Fruit fly (Drosophila melanogaster) whole organism, embryonic: ENCODE measurements around the gene Tep4.

ENCODE experiments used
- Adf1 ChIP-seq: fragments of 200-800 bp; sonication (Bioruptor generic); IDR thresholded peaks from 2 replicates; pipeline ENCODE4 v1.3.6; 2022; ENCODE audit warnings: missing biosample characterization, missing genetic modification characterization
- B-H2 ChIP-seq: fragments of 200-800 bp; sonication (Bioruptor generic); optimal IDR thresholded peaks from 2 replicates; lab custom pipeline; 2018; ENCODE audit warnings: missing biosample characterization, mild to moderate bottlenecking, missing genetic modification characterization
- CG10147 ChIP-seq: fragments of 200-800 bp; sonication (Bioruptor generic); optimal IDR thresholded peaks from 2 replicates; lab custom pipeline; 2019; ENCODE audit warnings: missing biosample characterization, mild to moderate bottlenecking, missing genetic modification characterization, moderate library complexity
- CG10366 ChIP-seq: fragments of 200-800 bp; sonication (Bioruptor generic); IDR thresholded peaks from 2 replicates; pipeline ENCODE4 v1.3.6; 2022; ENCODE audit warnings: missing biosample characterization, missing genetic modification characterization
- CG10979 ChIP-seq: fragments of 200-800 bp; sonication (Bioruptor generic); optimal IDR thresholded peaks from 2 replicates; lab custom pipeline; 2018; ENCODE audit warnings: missing biosample characterization, mild to moderate bottlenecking, missing genetic modification characterization, moderate library complexity
- CG11085 ChIP-seq: fragments of 200-800 bp; sonication (Bioruptor generic); IDR thresholded peaks from 2 replicates; pipeline ENCODE4 v1.3.6; 2022; ENCODE audit warnings: missing biosample characterization, missing genetic modification characterization
- CG12659 ChIP-seq: fragments of 200-800 bp; sonication (Bioruptor generic); optimal IDR thresholded peaks from 3 replicates; lab custom pipeline; 2017; ENCODE audit warnings: mild to moderate bottlenecking, missing biosample characterization, missing genetic modification reagents, missing genetic modification characterization
- CG15269 ChIP-seq: fragments of 200-800 bp; sonication (Bioruptor generic); optimal IDR thresholded peaks from 2 replicates; lab custom pipeline; 2018; ENCODE audit warnings: missing biosample characterization, mild to moderate bottlenecking, missing genetic modification characterization, moderate library complexity
- CG17359 ChIP-seq: fragments of 200-800 bp; sonication (Bioruptor generic); optimal IDR thresholded peaks from 3 replicates; lab custom pipeline; 2018; ENCODE audit warnings: missing biosample characterization, mild to moderate bottlenecking, missing genetic modification characterization, moderate library complexity
- CG17385 ChIP-seq: fragments of 200-800 bp; sonication (Bioruptor generic); optimal IDR thresholded peaks from 3 replicates; lab custom pipeline; 2018; ENCODE audit warnings: missing biosample characterization, mild to moderate bottlenecking, missing genetic modification characterization
- CG18011 ChIP-seq: fragments of 200-800 bp; sonication (Bioruptor generic); optimal IDR thresholded peaks from 2 replicates; lab custom pipeline; 2017; ENCODE audit warnings: missing biosample characterization, missing genetic modification characterization, mild to moderate bottlenecking, moderate library complexity, missing genotype
- CG2889 ChIP-seq: fragments of 200-800 bp; sonication (Bioruptor generic); IDR thresholded peaks from 3 replicates; pipeline ENCODE4 v1.3.6; 2022; ENCODE audit warnings: missing biosample characterization, missing genetic modification characterization
- CG32767 ChIP-seq: fragments of 200-800 bp; sonication (Bioruptor generic); IDR thresholded peaks from 2 replicates; pipeline ENCODE4 v1.3.6; 2022; ENCODE audit warnings: missing biosample characterization, missing genetic modification characterization
- CG42726 ChIP-seq: fragments of 200-800 bp; sonication (Bioruptor generic); IDR thresholded peaks from 2 replicates; pipeline ENCODE4 v1.3.6; 2022; ENCODE audit warnings: missing biosample characterization, missing genetic modification characterization; ENCODE audit not compliant: partially characterized antibody
- CG8765 ChIP-seq: fragments of 200-800 bp; sonication (Bioruptor generic); IDR thresholded peaks from 2 replicates; pipeline ENCODE4 v1.3.6; 2022; ENCODE audit warnings: missing biosample characterization, missing genetic modification characterization
- CHES-1-like ChIP-seq: fragments of 200-800 bp; sonication (Bioruptor generic); optimal IDR thresholded peaks from 2 replicates; lab custom pipeline; 2016; ENCODE audit warnings: missing biosample characterization, missing genetic modification characterization
- Camta ChIP-seq: fragments of 200-800 bp; sonication (Bioruptor generic); optimal IDR thresholded peaks from 2 replicates; lab custom pipeline; 2016; ENCODE audit warnings: missing biosample characterization, missing genetic modification characterization
- CkIIα-i1 ChIP-seq: fragments of 200-800 bp; sonication (Bioruptor generic); IDR thresholded peaks from 2 replicates; pipeline ENCODE4 v1.3.6; 2022; ENCODE audit warnings: missing biosample characterization, missing genetic modification characterization
- Dbx ChIP-seq: fragments of 200-800 bp; sonication (Bioruptor generic); IDR thresholded peaks from 3 replicates; pipeline ENCODE4 v1.3.6; 2022; ENCODE audit warnings: missing biosample characterization, missing genetic modification characterization
- HLHmδ ChIP-seq: fragments of 200-800 bp; sonication (Bioruptor generic); optimal IDR thresholded peaks from 2 replicates; lab custom pipeline; 2018; ENCODE audit warnings: missing biosample characterization, mild to moderate bottlenecking, missing genetic modification characterization, moderate library complexity
- Hand ChIP-seq: fragments of 200-800 bp; sonication (Bioruptor generic); optimal IDR thresholded peaks from 2 replicates; lab custom pipeline; 2017; ENCODE audit warnings: mild to moderate bottlenecking, missing biosample characterization, missing genetic modification reagents, missing genetic modification characterization
- Med ChIP-seq: fragments of 200-800 bp; sonication (Bioruptor generic); peaks from one replicate; lab custom pipeline; 2016; ENCODE audit warnings: missing biosample characterization, missing genetic modification characterization, mild to moderate bottlenecking, inconsistent platforms, moderate library complexity
- PHDP ChIP-seq: fragments of 200-800 bp; sonication (Bioruptor generic); optimal IDR thresholded peaks from 3 replicates; lab custom pipeline; 2018; ENCODE audit warnings: missing biosample characterization, mild to moderate bottlenecking, missing genetic modification characterization, moderate library complexity
- Six4 ChIP-seq: fragments of 200-800 bp; sonication (Bioruptor generic); optimal IDR thresholded peaks from 2 replicates; lab custom pipeline; 2016; ENCODE audit warnings: missing biosample characterization, missing genetic modification characterization
- Sox100B ChIP-seq: fragments of 200-800 bp; sonication (Bioruptor generic); optimal IDR thresholded peaks from 3 replicates; lab custom pipeline; 2018; ENCODE audit warnings: missing biosample characterization, mild to moderate bottlenecking, missing genetic modification characterization
- Vsx1 ChIP-seq: fragments of 200-800 bp; sonication (Bioruptor generic); optimal IDR thresholded peaks from 2 replicates; lab custom pipeline; 2017; ENCODE audit warnings: missing biosample characterization, mild to moderate bottlenecking, missing genetic modification characterization, missing genetic modification reagents
- ac ChIP-seq: fragments of 200-800 bp; sonication (Bioruptor generic); optimal IDR thresholded peaks from 3 replicates; lab custom pipeline; 2017; ENCODE audit warnings: missing biosample characterization, mild to moderate bottlenecking, missing genetic modification characterization
- amos ChIP-seq: fragments of 200-800 bp; sonication (Bioruptor generic); IDR thresholded peaks from 2 replicates; pipeline ENCODE4 v1.3.6; 2022; ENCODE audit warnings: missing biosample characterization, missing genetic modification characterization; ENCODE audit not compliant: partially characterized antibody
- ash1 ChIP-seq: fragments of 200-800 bp; sonication (Bioruptor generic); optimal IDR thresholded peaks from 2 replicates; lab custom pipeline; 2018; ENCODE audit warnings: missing biosample characterization, mild to moderate bottlenecking, missing genetic modification characterization
- az2 ChIP-seq: fragments of 200-800 bp; sonication (Bioruptor generic); optimal IDR thresholded peaks from 3 replicates; lab custom pipeline; 2016; ENCODE audit warnings: missing biosample characterization, missing genetic modification characterization
- bsh ChIP-seq, 2 experiments: fragments of 200-800 bp; sonication (Bioruptor generic); optimal IDR thresholded peaks; 2 replicates each; lab custom pipeline; 2017 to 2018; ENCODE audit warnings: mild to moderate bottlenecking in 2 of 2, missing biosample characterization in 2 of 2, missing genetic modification characterization in 2 of 2, moderate library complexity in 1 of 2
- ci ChIP-seq: fragments of 200-800 bp; sonication (Bioruptor generic); IDR thresholded peaks from 3 replicates; pipeline ENCODE4 v1.3.6; 2022; ENCODE audit warnings: missing biosample characterization, missing genetic modification characterization
- dysf ChIP-seq: fragments of 200-800 bp; sonication (Bioruptor generic); IDR thresholded peaks from 3 replicates; pipeline ENCODE4 v1.3.6; 2022; ENCODE audit warnings: missing biosample characterization, missing genetic modification characterization
- fu2 ChIP-seq: fragments of 200-800 bp; sonication (Bioruptor generic); optimal IDR thresholded peaks from 2 replicates; lab custom pipeline; 2016; ENCODE audit warnings: missing biosample characterization, missing genetic modification characterization
- gem ChIP-seq: fragments of 200-800 bp; sonication (Bioruptor generic); optimal IDR thresholded peaks from 2 replicates; lab custom pipeline; 2019; ENCODE audit warnings: missing biosample characterization, mild to moderate bottlenecking, missing genetic modification characterization, moderate library complexity
- ind ChIP-seq: fragments of 200-800 bp; sonication (Bioruptor generic); optimal IDR thresholded peaks from 3 replicates; lab custom pipeline; 2016; ENCODE audit warnings: missing biosample characterization, missing genetic modification characterization
- klu ChIP-seq: fragments of 200-800 bp; sonication (Bioruptor generic); IDR thresholded peaks from 2 replicates; pipeline ENCODE4 v1.3.6; 2022; ENCODE audit warnings: missing biosample characterization, missing genetic modification characterization
- mirr ChIP-seq: fragments of 200-800 bp; sonication (Bioruptor generic); optimal IDR thresholded peaks from 3 replicates; lab custom pipeline; 2018; ENCODE audit warnings: missing biosample characterization, mild to moderate bottlenecking, missing genetic modification characterization
- phol ChIP-seq: fragments of 200-800 bp; sonication (Bioruptor generic); optimal IDR thresholded peaks from 3 replicates; lab custom pipeline; 2018; ENCODE audit warnings: missing biosample characterization, mild to moderate bottlenecking, missing genetic modification characterization, moderate library complexity
- pnt ChIP-seq: fragments of 200-800 bp; sonication (Bioruptor generic); optimal IDR thresholded peaks from 3 replicates; lab custom pipeline; 2016; ENCODE audit warnings: missing biosample characterization, missing genetic modification characterization
- repo ChIP-seq: fragments of 200-800 bp; sonication (Bioruptor generic); optimal IDR thresholded peaks from 2 replicates; lab custom pipeline; 2016; ENCODE audit warnings: missing biosample characterization, missing genetic modification characterization
- run ChIP-seq: fragments of 200-800 bp; sonication (Bioruptor generic); optimal IDR thresholded peaks from 3 replicates; lab custom pipeline; 2018; ENCODE audit warnings: missing biosample characterization, mild to moderate bottlenecking, missing genetic modification characterization
- slou ChIP-seq: fragments of 200-800 bp; sonication (Bioruptor generic); optimal IDR thresholded peaks from 3 replicates; lab custom pipeline; 2016; ENCODE audit warnings: missing biosample characterization, missing genetic modification characterization
- sqz ChIP-seq: fragments of 200-800 bp; sonication (Bioruptor generic); optimal IDR thresholded peaks from 3 replicates; lab custom pipeline; 2018; ENCODE audit warnings: missing biosample characterization, mild to moderate bottlenecking, missing genetic modification characterization
- tap ChIP-seq: fragments of 200-800 bp; optimal IDR thresholded peaks from 3 replicates; lab custom pipeline; 2019; ENCODE audit warnings: missing biosample characterization, mild to moderate bottlenecking, missing genetic modification characterization, moderate library complexity
- tin ChIP-seq: fragments of 200-800 bp; sonication (Bioruptor generic); optimal IDR thresholded peaks from 3 replicates; lab custom pipeline; 2016; ENCODE audit warnings: missing biosample characterization, missing genetic modification characterization
- wor ChIP-seq: fragments of 200-800 bp; sonication (Bioruptor generic); IDR thresholded peaks from 2 replicates; pipeline ENCODE4 v1.3.6; 2022; ENCODE audit warnings: missing biosample characterization, missing genetic modification characterization
- zen ChIP-seq: fragments of 200-800 bp; sonication (Bioruptor generic); optimal IDR thresholded peaks from 3 replicates; lab custom pipeline; 2018; ENCODE audit warnings: missing biosample characterization, mild to moderate bottlenecking, missing genetic modification characterization, moderate library complexity
- zf30C ChIP-seq: fragments of 200-800 bp; sonication (Bioruptor generic); optimal IDR thresholded peaks from 3 replicates; lab custom pipeline; 2018; ENCODE audit warnings: missing biosample characterization, mild to moderate bottlenecking, missing genetic modification characterization

Tep4 gene

DNA sequence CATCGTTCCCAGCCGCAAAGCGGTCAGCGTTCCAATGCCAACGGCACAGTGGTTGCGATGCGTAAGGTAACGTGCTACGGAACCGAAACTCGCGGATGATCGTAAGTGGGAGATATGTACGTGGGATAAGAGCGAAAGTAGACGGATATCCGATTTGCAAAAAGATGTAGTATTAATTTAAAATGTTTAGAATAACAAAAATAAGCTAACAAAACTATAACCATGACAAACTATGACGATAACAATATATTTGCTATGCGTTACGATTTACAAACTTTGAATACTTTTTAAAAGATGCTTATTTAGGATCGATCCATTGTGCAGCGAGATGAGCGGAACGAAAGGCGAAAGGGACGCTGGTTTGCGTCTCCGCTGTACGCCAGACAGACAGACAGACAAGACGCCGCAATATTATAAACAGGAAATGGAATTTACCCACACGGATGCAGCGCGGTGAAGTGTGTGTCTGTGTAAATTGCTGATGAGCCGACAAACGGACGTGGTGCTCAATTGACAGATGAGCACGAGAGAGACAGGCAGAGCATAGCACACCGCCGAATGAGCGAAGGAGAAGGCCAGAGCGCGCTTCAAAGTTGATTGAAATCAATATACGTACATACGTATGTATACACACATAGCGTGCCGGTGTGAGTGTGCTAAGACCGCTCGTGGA is 27.5 kb downstream of the Tep4 start (continued):
- TF ChIP-seq Vsx1 (peak; percentile 87), tap (tag; lab: Kevin White, UChicago) (peak; percentile 89), ash1 (no peak), Sox100B (GFP tag; lab: Kevin White, UChicago) (peak; percentile 97), Adf1 (GFP tag; lab: Robert Waterston, UW) (peak; percentile 59), CG10366 (GFP tag; lab: Robert Waterston, UW) (peak; percentile 93), fu2 (GFP tag; lab: Kevin White, UChicago) (peak; percentile 96), CkIIα-i1 (peak; percentile 80; the same call in 1 of the 2 replicates), CG8765 (peak; percentile 80), dysf (GFP tag; lab: Robert Waterston, UW) (peak; percentile 98), PHDP (tag; lab: Kevin White, UChicago) (peak; percentile 95), zf30C (GFP tag; lab: Kevin White, UChicago) (no peak), CG17359 (tag; lab: Kevin White, UChicago) (peak; percentile 93), CG15269 (tag; lab: Kevin White, UChicago) (peak; percentile 97), B-H2 (peak; percentile 72), Six4 (GFP tag; lab: Kevin White, UChicago) (peak; percentile 93), pnt (GFP tag; lab: Kevin White, UChicago) (peak; percentile 96), CHES-1-like (GFP tag; lab: Kevin White, UChicago) (peak; percentile 96), CG10979 (tag; lab: Kevin White, UChicago) (peak; percentile 96), CG10147 (GFP tag; lab: Kevin White, UChicago) (peak; percentile 94), az2 (GFP tag; lab: Kevin White, UChicago) (peak; percentile 97), bsh (GFP tag; optimal IDR thresholded peaks at IDR 0.05; lab: Kevin White, UChicago) (peak; percentile 92 to 94), ci (GFP tag; lab: Robert Waterston, UW) (peak; percentile 83), ind (GFP tag; lab: Kevin White, UChicago) (peak; percentile 97), run (tag; lab: Kevin White, UChicago) (peak; percentile 92), gem (tag; lab: Kevin White, UChicago) (peak; percentile 98), zen (tag; lab: Kevin White, UChicago) (peak; percentile 82), CG32767 (GFP tag; lab: Robert Waterston, UW) (peak; percentile 59; the same call in 1 of the 2 replicates), wor (GFP tag; lab: Robert Waterston, UW) (peak; percentile 93), slou (GFP tag; lab: Kevin White, UChicago) (peak; percentile 96), Hand (peak; percentile 85), sqz (GFP tag; lab: Kevin White, UChicago) (peak; percentile 86), amos (peak; percentile 27; the same call in 1 of the 2 replicates), phol (tag; lab: Kevin White, UChicago) (peak; percentile 97), Dbx (peak; percentile 94), CG11085 (peak; percentile 93), CG42726 (GFP tag; lab: Robert Waterston, UW) (no peak; the same call in 1 of the 2 replicates), CG12659 (GFP tag; lab: Kevin White, UChicago) (peak; percentile 97), repo (GFP tag; lab: Kevin White, UChicago) (peak; percentile 94), CG2889 (GFP tag; lab: Robert Waterston, UW) (peak; percentile 92), Camta (peak; percentile 98), HLHmδ (GFP tag; lab: Kevin White, UChicago) (peak; percentile 98), ac (no peak), CG18011 (peak; percentile 88), CG17385 (peak; percentile 86), klu (GFP tag; lab: Robert Waterston, UW) (peak; percentile 92), tin (GFP tag; lab: Kevin White, UChicago) (peak; percentile 96), Med (GFP tag; lab: Kevin White, UChicago) (peak; percentile 99), mirr (GFP tag; lab: Kevin White, UChicago) (peak; percentile 78)
